Worm (Caenorhabditis elegans) whole organism, early embryonic: ENCODE results near the gene ceh-89.

Experiments used
- aly-1 ChIP-seq: sonication (generic microtip); optimal IDR thresholded peaks from 2 replicates; lab custom pipeline; 2016; ENCODE audit warnings: missing genetic modification characterization, missing compliant biosample characterization
- ama-1 ChIP-seq: fragments of 150-350 bp; optimal IDR thresholded peaks from 2 replicates; lab custom pipeline; 2014
- ets-7 ChIP-seq: sonication (generic microtip); optimal IDR thresholded peaks from 2 replicates; lab custom pipeline; 2016; ENCODE audit warnings: missing genotype, missing genetic modification characterization, missing compliant biosample characterization
- flt-1 ChIP-seq: fragments of 200-800 bp; sonication (Bioruptor generic); IDR thresholded peaks from 2 replicates; pipeline ENCODE4 v1.3.6; 2022; ENCODE audit warnings: missing genetic modification characterization, missing compliant biosample characterization
- hmbx-1 ChIP-seq: sonication (generic microtip); optimal IDR thresholded peaks from 2 replicates; lab custom pipeline; 2016; ENCODE audit warnings: mild to moderate bottlenecking, missing genetic modification characterization, missing compliant biosample characterization
- hmg-4 ChIP-seq: fragments of 200-800 bp; sonication (Bioruptor generic); optimal IDR thresholded peaks from 2 replicates; lab custom pipeline; 2018; ENCODE audit warnings: mild to moderate bottlenecking, missing genetic modification characterization, missing compliant biosample characterization
- scrt-1 ChIP-seq: fragments of 200-800 bp; sonication (Bioruptor generic); IDR thresholded peaks from 2 replicates; pipeline ENCODE4 v1.3.6; 2022; ENCODE audit warnings: missing genetic modification characterization, missing compliant biosample characterization
- tbx-11 ChIP-seq: fragments of 200-800 bp; sonication (Bioruptor generic); IDR thresholded peaks from 2 replicates; pipeline ENCODE4 v1.3.6; 2022; ENCODE audit warnings: missing genetic modification characterization, missing compliant biosample characterization
- tbx-37 ChIP-seq: fragments of 200-800 bp; sonication (Bioruptor generic); conservative IDR thresholded peaks from 2 replicates; pipeline ENCODE4 v1.3.6; 2022; ENCODE audit warnings: missing genetic modification reagents, missing genetic modification characterization, missing compliant biosample characterization
- tra-4 ChIP-seq: sonication (generic microtip); optimal IDR thresholded peaks from 2 replicates; lab custom pipeline; 2017; ENCODE audit warnings: missing genetic modification characterization, missing compliant biosample characterization

DNA sequence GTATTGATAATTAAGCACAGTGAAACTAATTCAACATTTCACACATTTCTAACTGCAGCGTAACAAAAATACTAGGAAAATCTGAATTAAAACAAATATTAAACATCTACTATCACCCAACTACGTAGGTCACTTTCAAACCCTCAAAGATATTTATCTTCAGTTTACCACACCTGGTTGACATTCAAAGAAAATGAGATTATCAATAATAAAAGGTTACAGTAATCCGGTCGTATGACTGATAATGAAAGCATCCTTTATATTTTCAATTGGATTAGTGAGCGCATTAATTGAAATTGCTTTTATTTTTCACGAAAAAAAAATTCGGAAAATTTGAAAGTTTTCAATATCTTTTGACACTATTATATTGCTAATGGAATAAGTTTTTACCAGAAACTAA lies 40.8 kb downstream of the ceh-89 start:
- no peak for TF ChIP-seq tra-4 (tag; lab: Kevin White, UChicago)
- no peak for TF ChIP-seq ama-1 (lab: Kevin White, UChicago)
- no peak for TF ChIP-seq tbx-37
- no peak for TF ChIP-seq scrt-1
- no peak for TF ChIP-seq tbx-11
- TF ChIP-seq aly-1 (tag; lab: Kevin White, UChicago), result no peak
- no peak for TF ChIP-seq hmbx-1
- no peak for TF ChIP-seq ets-7
- no peak for TF ChIP-seq flt-1
- TF ChIP-seq hmg-4 (GFP tag; lab: Kevin White, UChicago), result no peak
